Fruit fly (Drosophila melanogaster): ENCODE data around the gene Rab3GAP1.

dm6 chr2L:1587055-1587454 is 23.9 kb downstream of the Rab3GAP1 start, which contains the start of gene nis:
- TF ChIP-seq Mnt (GFP tag; optimal IDR thresholded peaks at IDR 0.05) (no peak), kay (GFP tag; ENCODE audit: borderline replicate concordance) (no peak), Crg-1 (GFP tag; optimal IDR thresholded peaks at IDR 0.05) (no peak), CG5204 (GFP tag; optimal IDR thresholded peaks at IDR 0.05) (no peak), toe (GFP tag; optimal IDR thresholded peaks at IDR 0.05) (no peak), ovo (GFP tag; optimal IDR thresholded peaks at IDR 0.05) (no peak), Hr96 (GFP tag; optimal IDR thresholded peaks at IDR 0.05) (no peak), bab1 (GFP tag; optimal IDR thresholded peaks at IDR 0.05) (no peak), CG7101 (tag; optimal IDR thresholded peaks at IDR 0.05) (no peak), CG1620 (GFP tag; optimal IDR thresholded peaks at IDR 0.05) (no peak), CG7045 (GFP tag; optimal IDR thresholded peaks at IDR 0.05) (no peak), pad (GFP tag; optimal IDR thresholded peaks at IDR 0.05) (no peak), CG11617 (GFP tag; optimal IDR thresholded peaks at IDR 0.05) (no peak), cnc (optimal IDR thresholded peaks at IDR 0.05) (no peak)

All from whole organism, adult.